Worm (Caenorhabditis elegans): ENCODE data around the gene C41H7.9.

Gene C41H7.9

DNA sequence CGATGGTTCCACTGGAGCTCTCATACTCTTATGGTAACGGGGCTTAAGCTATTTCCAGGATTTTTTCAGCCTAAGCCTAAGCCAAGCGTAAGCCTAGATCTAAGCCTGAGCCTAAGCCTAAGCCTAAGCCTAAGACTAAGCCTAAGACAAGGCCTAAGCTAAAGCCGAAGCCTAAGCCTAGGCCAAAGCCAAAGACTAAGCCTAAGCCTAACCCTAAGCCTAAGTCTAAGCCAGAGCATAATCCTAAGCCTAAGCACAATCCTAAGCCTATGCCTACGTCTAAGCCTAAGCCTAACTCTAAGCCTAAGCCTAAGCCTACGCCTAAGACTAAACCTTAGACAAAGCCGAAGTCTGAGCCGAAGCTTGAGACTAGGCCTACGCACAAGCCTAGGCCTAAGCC is 37.0 kb upstream of the C41H7.9 start:
- no peak for TF ChIP-seq unc-62 (GFP tag; optimal IDR thresholded peaks at IDR 0.05)
- no peak for TF ChIP-seq xbp-1 (tag; optimal IDR thresholded peaks at IDR 0.05)
- no peak for TF ChIP-seq C04F5.9 (tag; optimal IDR thresholded peaks at IDR 0.05)
- no peak for TF ChIP-seq ama-1 (optimal IDR thresholded peaks at IDR 0.05)
- no peak for TF ChIP-seq mep-1 (tag; optimal IDR thresholded peaks at IDR 0.05)
- no peak for TF ChIP-seq fkh-8 (tag; optimal IDR thresholded peaks at IDR 0.05)
- TF ChIP-seq fkh-4 (tag; optimal IDR thresholded peaks at IDR 0.05; ENCODE audit: borderline replicate concordance), result no peak
- TF ChIP-seq nhr-85 (tag), result no peak
- no peak for TF ChIP-seq vab-15 (tag; optimal IDR thresholded peaks at IDR 0.05)
- TF ChIP-seq C16A3.4 (tag; optimal IDR thresholded peaks at IDR 0.05), result no peak
- no peak for TF ChIP-seq swsn-7 (tag; optimal IDR thresholded peaks at IDR 0.05)
- TF ChIP-seq jun-1 (tag; optimal IDR thresholded peaks at IDR 0.05), result no peak
- no peak for TF ChIP-seq pqm-1 (tag; optimal IDR thresholded peaks at IDR 0.05)
- TF ChIP-seq elt-3 (tag; optimal IDR thresholded peaks at IDR 0.05), result no peak
- no peak for TF ChIP-seq mdl-1 (tag; optimal IDR thresholded peaks at IDR 0.05)
- TF ChIP-seq ceh-63 (GFP tag; optimal IDR thresholded peaks at IDR 0.05), result no peak
- no peak for TF ChIP-seq unc-98 (GFP tag; IDR thresholded peaks at IDR 0.05)
- TF ChIP-seq lin-15B (tag; optimal IDR thresholded peaks at IDR 0.05), result no peak

DNA sequence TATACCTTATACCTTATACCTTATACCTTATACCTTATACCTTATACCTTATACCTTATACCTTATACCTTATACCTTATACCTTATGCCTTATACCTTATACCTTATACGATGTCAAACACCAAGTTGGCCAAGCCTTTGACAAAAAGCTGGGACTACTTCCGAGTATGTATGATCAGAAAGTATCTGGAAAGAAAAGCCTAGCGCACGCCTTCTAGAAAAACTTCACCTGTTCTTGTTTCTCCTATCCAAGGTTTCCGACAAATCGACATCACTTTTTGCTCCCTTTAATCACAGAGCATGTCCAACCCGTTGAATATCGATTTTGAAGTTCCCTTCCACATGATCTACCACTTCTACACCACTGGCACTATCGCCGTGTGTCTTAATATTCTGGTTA is 36.3 kb upstream of the C41H7.9 start, which contains the start of gene sri-28:
sri-28 (plus strand) TSS at position 301 of the 400 bp plus-strand sequence.
- no peak for TF ChIP-seq ztf-11 (tag; optimal IDR thresholded peaks at IDR 0.05)
- TF ChIP-seq nhr-28 (tag; optimal IDR thresholded peaks at IDR 0.05), result no peak
- no peak for TF ChIP-seq nhr-12 (tag; optimal IDR thresholded peaks at IDR 0.05)

DNA sequence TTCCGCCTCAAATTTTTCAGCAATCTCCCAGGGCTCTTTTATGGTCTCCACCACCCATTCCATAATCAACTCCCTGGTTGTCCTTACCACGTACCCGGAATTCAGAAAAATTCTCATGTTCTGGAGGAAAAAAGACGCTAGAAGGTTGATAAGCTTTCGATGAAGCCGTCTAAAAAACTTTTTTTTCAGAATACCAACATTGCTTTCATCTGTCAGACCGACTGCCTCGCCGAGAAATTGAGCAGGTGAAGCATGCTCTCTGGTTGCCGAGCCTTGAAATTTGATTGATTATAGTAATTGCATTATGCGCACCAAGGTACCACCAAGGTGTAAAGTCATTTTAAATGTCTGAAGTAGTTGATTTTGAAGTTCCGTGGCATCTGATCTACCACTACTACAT is 33.8 kb upstream of the C41H7.9 start, which contains the start of gene sri-30:
sri-30 (plus strand) TSS at position 301 of the 400 bp plus-strand sequence.
- no peak for TF ChIP-seq lin-39 (tag; optimal IDR thresholded peaks at IDR 0.05)
- no peak for TF ChIP-seq blmp-1 (tag; optimal IDR thresholded peaks at IDR 0.05)
- no peak for TF ChIP-seq nhr-90 (tag; optimal IDR thresholded peaks at IDR 0.05; ENCODE audit: poor library complexity)
- no peak for TF ChIP-seq alr-1 (tag; optimal IDR thresholded peaks at IDR 0.05; ENCODE audit: borderline replicate concordance)

DNA sequence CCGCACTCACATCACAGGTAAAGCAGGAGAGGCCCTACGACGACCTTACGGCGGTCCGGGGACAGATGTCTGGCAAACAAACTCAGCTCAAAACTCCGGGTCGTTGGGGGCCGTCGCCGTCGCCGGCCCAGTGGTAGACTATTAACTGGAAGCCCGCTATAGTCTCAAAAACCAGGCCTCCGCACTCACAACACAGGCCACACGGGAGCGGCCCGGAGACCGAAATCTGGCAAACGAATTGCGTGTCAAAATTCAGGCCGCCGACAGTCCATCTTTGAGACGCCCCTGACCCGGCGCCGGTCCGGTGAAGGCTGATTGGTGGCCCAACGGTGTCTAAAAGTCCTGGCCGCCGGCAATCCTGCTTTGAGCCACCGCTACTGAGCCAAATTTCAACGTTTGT is 33.4 kb upstream of the C41H7.9 start:
- no peak for TF ChIP-seq nhr-19 (GFP tag; conservative IDR thresholded peaks at IDR 0.05)
- TF ChIP-seq nhr-76 (tag; optimal IDR thresholded peaks at IDR 0.05), result no peak
- no peak for TF ChIP-seq lin-13 (GFP tag; optimal IDR thresholded peaks at IDR 0.05)
- TF ChIP-seq ama-1 (optimal IDR thresholded peaks at IDR 0.05), result no peak

DNA sequence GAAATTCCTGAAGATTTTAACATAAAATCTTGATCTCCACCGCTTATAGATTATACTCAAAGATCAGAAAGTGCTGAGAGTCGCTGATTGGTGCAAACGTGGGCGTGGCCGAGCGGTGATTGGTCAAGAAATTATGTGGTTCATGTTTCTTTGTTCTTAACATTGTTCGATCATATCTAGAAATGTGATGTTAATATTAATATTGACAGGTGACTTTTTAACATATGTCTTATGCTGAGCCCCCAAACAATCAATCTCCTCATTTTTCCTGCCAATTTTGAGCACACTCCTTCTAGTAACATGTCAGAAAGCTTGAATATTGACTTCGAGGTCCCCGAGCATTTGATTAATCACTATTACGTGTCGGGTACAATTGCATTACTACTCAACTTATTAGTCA is 32.0 kb upstream of the C41H7.9 start, which contains the start of gene sri-29:
sri-29 (plus strand) TSS at position 301 of the 400 bp plus-strand sequence.
- no peak for TF ChIP-seq ceh-90 (tag; optimal IDR thresholded peaks at IDR 0.05)
- TF ChIP-seq rnt-1 (tag; optimal IDR thresholded peaks at IDR 0.05), result no peak
- no peak for TF ChIP-seq lin-13 (GFP tag; optimal IDR thresholded peaks at IDR 0.05)
- no peak for TF ChIP-seq ztf-4 (tag; optimal IDR thresholded peaks at IDR 0.05)
- no peak for TF ChIP-seq hlh-17 (GFP tag; optimal IDR thresholded peaks at IDR 0.05; ENCODE audit: borderline replicate concordance)
- no peak for TF ChIP-seq nhr-84 (tag; optimal IDR thresholded peaks at IDR 0.05)
- TF ChIP-seq lin-35 (GFP tag; optimal IDR thresholded peaks at IDR 0.05), result no peak
- TF ChIP-seq elt-2 (tag; optimal IDR thresholded peaks at IDR 0.05), result no peak
- TF ChIP-seq C34B4.2 (tag; optimal IDR thresholded peaks at IDR 0.05), result no peak
- TF ChIP-seq ztf-11 (tag; optimal IDR thresholded peaks at IDR 0.05), result no peak
- TF ChIP-seq tlp-1 (tag; optimal IDR thresholded peaks at IDR 0.05), result no peak
- TF ChIP-seq nhr-11 (tag; optimal IDR thresholded peaks at IDR 0.05), result no peak
- TF ChIP-seq ces-1 (GFP tag; optimal IDR thresholded peaks at IDR 0.05), result no peak
- TF ChIP-seq tbx-2 (tag; optimal IDR thresholded peaks at IDR 0.05), result no peak
